Worm (Caenorhabditis elegans) whole organism, young adult: ENCODE results near the gene ZK470.4.

ENCODE experiments used
- ama-1 ChIP-seq, 3 experiments: fragments of 150-350 bp in 1 of 3; sonication (generic microtip) in 2 of 3; optimal IDR thresholded peaks; 2 replicates each; lab custom pipeline; 2014 to 2018; ENCODE audit warnings: missing biosample characterization in 2 of 3, missing genetic modification characterization in 2 of 3, missing genetic modification reagents in 2 of 3
- attf-5 ChIP-seq: fragments of 200-800 bp; sonication (Bioruptor generic); optimal IDR thresholded peaks from 2 replicates; lab custom pipeline; 2018; ENCODE audit warnings: mild to moderate bottlenecking, missing genetic modification characterization, missing compliant biosample characterization
- lin-26 ChIP-seq: fragments of 200-800 bp; sonication (Bioruptor generic); IDR thresholded peaks from 2 replicates; pipeline ENCODE4 v1.3.6; 2022; ENCODE audit warnings: missing genetic modification reagents, missing genetic modification characterization, missing compliant biosample characterization
- mcd-1 ChIP-seq: fragments of 200-800 bp; sonication (Bioruptor generic); IDR thresholded peaks from 2 replicates; pipeline ENCODE4 v1.3.6; 2022; ENCODE audit warnings: missing genetic modification reagents, missing genetic modification characterization, missing compliant biosample characterization
- mxl-1 ChIP-seq: sonication (generic microtip); optimal IDR thresholded peaks from 2 replicates; lab custom pipeline; 2016; ENCODE audit warnings: missing genetic modification characterization, missing compliant biosample characterization
- nhr-179 ChIP-seq: sonication (generic microtip); optimal IDR thresholded peaks from 2 replicates; lab custom pipeline; 2016; ENCODE audit warnings: mild to moderate bottlenecking, missing genetic modification characterization, missing compliant biosample characterization
- nhr-80 ChIP-seq: sonication (generic microtip); optimal IDR thresholded peaks from 2 replicates; lab custom pipeline; 2016; ENCODE audit warnings: missing genetic modification characterization, missing compliant biosample characterization
- unc-130 ChIP-seq: sonication (generic microtip); optimal IDR thresholded peaks from 2 replicates; lab custom pipeline; 2016; ENCODE audit warnings: missing genetic modification reagents, missing genetic modification characterization, missing compliant biosample characterization

DNA sequence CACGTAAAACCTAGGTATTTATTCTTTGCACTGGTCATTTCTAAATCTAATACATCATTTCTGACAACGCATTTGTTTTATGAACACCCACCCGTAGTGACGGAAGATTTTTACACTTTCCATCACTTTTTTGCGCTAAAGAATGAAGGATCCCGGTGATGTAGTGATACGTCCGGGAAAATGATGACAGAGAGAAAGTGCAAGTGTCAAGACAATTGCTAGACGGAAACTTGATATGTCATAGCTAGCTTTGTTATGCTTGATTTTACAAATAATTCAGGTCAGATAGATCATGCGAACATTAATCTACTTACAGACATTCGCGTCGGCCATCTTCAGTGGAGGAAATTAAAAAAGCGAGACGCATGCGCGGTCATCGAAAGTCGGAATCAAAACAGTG is 29.6 kb downstream of the ZK470.4 start:
- TF ChIP-seq ama-1 (optimal IDR thresholded peaks at IDR 0.05; lab: Kevin White, UChicago) (no peak), ama-1 (GFP tag; optimal IDR thresholded peaks at IDR 0.05; lab: Kevin White, UChicago) (no peak), mxl-1 (tag; lab: Kevin White, UChicago) (no peak), nhr-179 (tag; lab: Kevin White, UChicago) (no peak), mcd-1 (no peak), attf-5 (no peak), nhr-80 (no peak), lin-26 (no peak), unc-130 (GFP tag; lab: Kevin White, UChicago) (no peak)
